Worm (Caenorhabditis elegans): Measurements from ENCODE around the gene F31E3.12.
A peak's percentile ranks its signal among the peaks of the same experiment; 100 is the strongest.

Gene F31E3.12

DNA sequence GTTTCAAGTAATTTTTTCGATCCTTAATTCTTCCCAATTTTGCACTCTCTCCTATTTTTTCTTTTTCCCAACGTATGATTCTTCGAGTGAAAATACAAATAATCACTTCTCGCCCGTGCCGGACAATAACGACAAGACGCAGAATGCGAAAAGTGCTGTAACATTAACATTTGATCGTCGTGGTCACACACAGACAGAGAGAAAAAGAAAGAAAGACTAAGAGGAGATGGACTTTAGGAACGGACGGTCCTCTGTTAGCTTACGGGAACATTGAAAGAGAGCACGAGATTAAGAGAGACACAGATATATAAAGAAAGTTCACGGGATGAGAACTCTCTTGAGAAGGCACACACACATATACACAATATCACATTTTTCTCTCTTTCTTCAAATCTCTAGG lies 21.3 kb upstream of the F31E3.12 start:
- TF ChIP-seq cog-1 (tag; optimal IDR thresholded peaks at IDR 0.05) (peak; percentile 44), ref-1 (GFP tag; conservative IDR thresholded peaks at IDR 0.05) (no peak)

DNA sequence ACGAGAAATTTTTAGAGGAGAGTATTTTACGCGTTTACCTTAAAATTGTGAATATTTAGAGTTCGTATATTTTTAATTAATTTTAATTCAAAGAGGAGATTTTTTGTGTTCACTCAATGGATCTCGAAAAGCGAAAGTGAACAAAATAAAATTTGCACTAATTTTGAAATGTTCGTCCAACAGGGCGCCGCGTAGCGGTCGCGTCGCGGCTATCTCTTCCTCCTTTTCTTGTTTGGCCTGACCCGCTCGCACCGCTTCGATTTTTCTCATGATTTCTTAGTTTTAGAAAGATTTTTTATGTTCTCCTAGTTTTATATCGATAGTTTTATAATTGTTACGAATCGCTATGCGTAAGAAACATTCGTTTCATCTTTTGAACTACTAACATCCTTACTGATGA lies 17.8 kb upstream of the F31E3.12 start:
- TF ChIP-seq cog-1 (tag; optimal IDR thresholded peaks at IDR 0.05) (no peak), flt-1 (GFP tag; IDR thresholded peaks at IDR 0.05) (no peak), klf-2 (GFP tag; conservative IDR thresholded peaks at IDR 0.05) (no peak), ref-1 (GFP tag; conservative IDR thresholded peaks at IDR 0.05) (no peak), tab-1 (GFP tag; IDR thresholded peaks at IDR 0.05) (no peak), ztf-23 (GFP tag; IDR thresholded peaks at IDR 0.05) (no peak), T22C8.4 (GFP tag; IDR thresholded peaks at IDR 0.05) (no peak), ztf-29 (GFP tag; IDR thresholded peaks at IDR 0.05) (no peak), med-1 (GFP tag; optimal IDR thresholded peaks at IDR 0.05; ENCODE audit: insufficient read depth) (no peak)

DNA sequence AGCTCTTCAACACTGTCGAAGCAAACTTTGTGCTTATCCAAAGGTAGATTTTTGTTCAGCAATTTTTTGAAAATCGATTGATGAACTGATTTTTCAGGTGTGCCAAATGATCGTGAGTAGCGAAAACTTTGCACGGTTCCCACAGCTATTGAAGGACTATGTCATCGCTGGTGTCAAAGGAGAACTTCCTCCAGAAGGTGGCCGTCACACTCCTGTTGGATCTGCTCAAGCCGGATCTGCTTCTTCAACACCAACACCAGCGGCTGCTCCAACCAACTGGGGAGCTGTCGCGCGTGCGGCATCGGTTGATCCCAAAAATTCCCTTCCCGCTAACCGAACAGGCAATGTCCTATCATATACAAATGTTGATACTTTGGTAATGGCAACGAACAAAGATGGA lies 15.8 kb upstream of the F31E3.12 start:
- no peak for TF ChIP-seq cog-1 (tag; optimal IDR thresholded peaks at IDR 0.05)
- TF ChIP-seq tab-1 (GFP tag; IDR thresholded peaks at IDR 0.05): no peak

DNA sequence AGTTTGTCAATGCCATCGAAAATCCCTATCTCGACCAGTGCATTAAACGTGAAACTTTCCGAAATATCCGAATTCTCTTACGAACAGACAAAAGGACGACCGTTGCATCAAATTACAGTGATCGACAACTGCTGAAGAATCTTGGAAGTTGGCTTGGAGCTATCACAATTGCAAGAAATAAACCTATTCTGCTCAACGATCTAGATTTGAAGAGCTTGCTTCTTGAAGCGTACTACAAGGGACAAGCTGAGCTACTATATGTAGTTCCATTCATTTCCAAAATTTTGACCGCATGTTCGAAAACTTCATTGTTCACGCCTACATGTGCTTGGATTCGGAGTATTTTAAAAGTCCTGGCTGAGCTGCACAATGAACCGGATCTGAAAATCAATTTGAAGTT lies 15.2 kb upstream of the F31E3.12 start:
- no peak for TF ChIP-seq cog-1 (tag; optimal IDR thresholded peaks at IDR 0.05)
- no peak for TF ChIP-seq T22C8.4 (GFP tag; IDR thresholded peaks at IDR 0.05)
- no peak for TF ChIP-seq ztf-29 (GFP tag; IDR thresholded peaks at IDR 0.05)
- no peak for TF ChIP-seq flt-1 (GFP tag; IDR thresholded peaks at IDR 0.05)
- TF ChIP-seq tab-1 (GFP tag; IDR thresholded peaks at IDR 0.05): no peak
- no peak for TF ChIP-seq med-1 (GFP tag; optimal IDR thresholded peaks at IDR 0.05; ENCODE audit: insufficient read depth)
- no peak for TF ChIP-seq ref-1 (GFP tag; conservative IDR thresholded peaks at IDR 0.05)
- TF ChIP-seq klf-2 (GFP tag; conservative IDR thresholded peaks at IDR 0.05): no peak
- TF ChIP-seq ztf-23 (GFP tag; IDR thresholded peaks at IDR 0.05): no peak

DNA sequence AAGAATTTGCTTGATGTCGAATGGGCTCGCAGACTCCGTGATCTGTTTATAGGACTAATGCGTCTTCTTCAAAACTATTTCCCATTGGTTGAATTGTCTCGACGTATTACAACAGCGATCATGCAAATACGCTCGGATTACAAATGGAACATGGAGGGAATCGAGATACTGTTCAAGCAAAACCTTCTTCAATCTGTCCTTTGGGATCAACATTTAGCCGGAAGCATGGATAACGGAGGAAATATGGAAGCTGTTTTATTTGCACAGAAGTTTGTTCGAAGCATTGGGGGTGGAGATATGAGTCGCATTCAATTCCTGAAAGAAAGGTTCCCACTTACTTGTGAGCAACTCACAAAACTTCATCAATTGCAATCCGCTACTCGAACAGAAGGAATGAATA lies 13.4 kb upstream of the F31E3.12 start:
- TF ChIP-seq cog-1 (tag; optimal IDR thresholded peaks at IDR 0.05) (no peak), flt-1 (GFP tag; IDR thresholded peaks at IDR 0.05) (no peak), med-1 (GFP tag; optimal IDR thresholded peaks at IDR 0.05; ENCODE audit: insufficient read depth) (no peak), klf-2 (GFP tag; conservative IDR thresholded peaks at IDR 0.05) (no peak), ztf-23 (GFP tag; IDR thresholded peaks at IDR 0.05) (no peak), tab-1 (GFP tag; IDR thresholded peaks at IDR 0.05) (no peak), ztf-29 (GFP tag; IDR thresholded peaks at IDR 0.05) (no peak), T22C8.4 (GFP tag; IDR thresholded peaks at IDR 0.05) (no peak), ref-1 (GFP tag; conservative IDR thresholded peaks at IDR 0.05) (no peak)

DNA sequence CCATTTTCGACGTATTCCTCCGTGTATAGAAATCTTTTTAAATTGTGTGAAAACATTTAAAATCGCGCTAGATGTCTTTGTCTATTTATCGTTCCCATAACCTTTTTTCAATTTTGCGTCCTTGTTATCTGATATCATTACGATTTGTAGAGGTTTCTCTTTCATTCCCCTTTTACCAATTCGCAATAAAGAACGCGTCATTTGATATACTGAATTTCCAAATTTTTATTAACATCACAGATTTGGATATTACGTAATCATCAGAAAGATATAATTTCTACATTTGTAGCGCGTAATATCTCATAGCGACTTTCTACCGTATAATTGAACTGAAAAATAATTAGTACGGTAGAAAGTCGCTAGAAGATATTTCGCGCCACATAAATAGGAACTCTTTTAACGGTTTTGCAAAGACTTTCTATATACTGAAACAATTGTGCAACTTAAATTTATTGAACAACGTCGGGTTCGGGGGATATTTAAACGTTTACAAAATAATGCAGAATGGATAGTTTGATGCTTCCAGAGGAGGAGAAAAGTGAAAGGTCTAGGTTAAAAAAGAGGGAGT lies 10.4 kb upstream of the F31E3.12 start:
- TF ChIP-seq flt-1 (GFP tag; IDR thresholded peaks at IDR 0.05) (no peak), ztf-23 (GFP tag; IDR thresholded peaks at IDR 0.05) (no peak), tab-1 (GFP tag; IDR thresholded peaks at IDR 0.05) (no peak), T22C8.4 (GFP tag; IDR thresholded peaks at IDR 0.05) (no peak), cog-1 (tag; optimal IDR thresholded peaks at IDR 0.05) (no peak), med-1 (GFP tag; optimal IDR thresholded peaks at IDR 0.05; ENCODE audit: insufficient read depth) (no peak), klf-2 (GFP tag; conservative IDR thresholded peaks at IDR 0.05) (no peak), ref-1 (GFP tag; conservative IDR thresholded peaks at IDR 0.05) (no peak), ztf-29 (GFP tag; IDR thresholded peaks at IDR 0.05) (no peak)

DNA sequence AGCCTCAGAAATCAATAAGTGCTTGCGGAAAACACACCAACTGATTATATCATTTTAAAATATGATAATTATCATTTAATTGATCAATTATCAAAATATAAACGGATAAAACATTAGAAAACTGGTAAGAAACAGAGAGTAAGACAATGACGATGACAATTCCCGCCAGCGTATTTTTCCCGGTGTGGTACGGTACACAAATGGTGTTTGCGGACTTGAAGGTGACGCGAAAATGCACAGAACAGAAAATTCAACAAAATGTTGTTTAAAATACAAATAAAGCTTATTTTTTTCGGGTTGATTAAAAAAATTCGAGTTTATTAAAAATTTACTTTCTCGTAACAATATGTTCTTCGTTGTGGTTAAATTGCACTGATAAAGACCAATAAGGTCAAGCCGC lies 8.0 kb upstream of the F31E3.12 start:
- TF ChIP-seq klf-2 (GFP tag; conservative IDR thresholded peaks at IDR 0.05) (no peak), T22C8.4 (GFP tag; IDR thresholded peaks at IDR 0.05) (no peak), flt-1 (GFP tag; IDR thresholded peaks at IDR 0.05) (no peak), ztf-29 (GFP tag; IDR thresholded peaks at IDR 0.05) (no peak)

DNA sequence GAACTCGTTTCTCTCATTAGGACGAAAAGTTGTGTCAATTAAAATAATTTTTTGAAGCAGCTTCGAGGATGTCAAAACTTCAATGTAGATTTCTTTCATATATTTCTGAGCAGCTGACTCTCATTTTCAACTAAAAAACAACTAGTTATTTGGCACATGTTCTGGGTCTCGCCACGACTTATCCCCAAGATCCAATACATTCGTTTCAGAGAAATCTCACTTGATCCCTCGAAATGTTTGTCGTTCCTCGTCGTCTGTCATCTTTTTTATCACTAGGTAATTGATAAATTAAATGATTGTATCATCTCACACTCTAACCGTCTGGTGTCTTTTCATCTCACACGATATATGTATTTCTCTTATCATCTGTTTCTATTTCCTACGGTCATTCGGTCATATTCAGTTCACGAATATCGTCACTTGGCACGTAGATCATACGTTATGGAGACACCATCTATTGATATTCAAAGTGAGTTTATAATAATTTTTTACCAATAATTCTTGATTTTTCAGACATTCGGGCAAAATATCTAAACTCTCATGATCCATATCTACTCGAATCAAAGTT lies 7.2 kb upstream of the F31E3.12 start, which contains the start of the genes rpn-6.1 and F57B9.1:
Gene rpn-6.1, minus strand, starts transcription at position 65 of the 568 bp plus-strand sequence.
Gene F57B9.1, plus strand, starts transcription at position 154 of the 568 bp plus-strand sequence.
- TF ChIP-seq med-1 (GFP tag; optimal IDR thresholded peaks at IDR 0.05; ENCODE audit: insufficient read depth) (no peak), cog-1 (tag; optimal IDR thresholded peaks at IDR 0.05) (no peak), ztf-29 (GFP tag; IDR thresholded peaks at IDR 0.05) (no peak), tab-1 (GFP tag; IDR thresholded peaks at IDR 0.05) (no peak), flt-1 (GFP tag; IDR thresholded peaks at IDR 0.05) (no peak), klf-2 (GFP tag; conservative IDR thresholded peaks at IDR 0.05) (no peak), T22C8.4 (GFP tag; IDR thresholded peaks at IDR 0.05) (no peak), ztf-23 (GFP tag; IDR thresholded peaks at IDR 0.05) (no peak), ref-1 (GFP tag; conservative IDR thresholded peaks at IDR 0.05) (no peak)

DNA sequence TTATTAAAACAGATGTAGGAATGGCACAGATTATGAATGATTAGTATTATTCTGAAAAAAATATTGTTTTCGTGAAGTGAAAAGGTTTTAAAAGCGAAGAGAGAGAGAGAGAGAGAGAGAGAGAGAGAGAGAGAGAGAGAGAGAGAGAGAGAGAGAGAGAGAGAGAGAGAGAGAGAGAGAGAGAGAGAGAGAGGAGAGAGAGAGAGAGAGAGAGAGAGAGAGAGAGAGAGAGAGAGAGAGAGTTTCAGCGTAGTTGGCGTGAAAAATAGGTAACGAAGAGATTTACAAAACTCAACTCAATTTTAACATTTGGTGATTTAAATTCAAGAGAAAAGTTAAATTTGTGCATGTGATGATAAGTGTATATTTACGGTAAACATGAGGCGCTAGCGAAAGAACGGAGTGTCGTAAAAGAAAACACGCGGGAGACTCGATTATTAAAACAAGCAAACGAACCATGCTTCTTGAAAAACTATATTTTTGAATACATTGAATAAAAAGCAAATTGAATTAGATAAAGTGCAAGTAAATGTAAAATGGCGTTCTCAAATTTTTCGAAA lies 1.0 kb upstream of the F31E3.12 start, which contains the start of gene panl-2:
Gene panl-2, minus strand, starts transcription at position 51 of the 560 bp plus-strand sequence.
- TF ChIP-seq T22C8.4 (GFP tag; IDR thresholded peaks at IDR 0.05): no peak
- TF ChIP-seq ztf-29 (GFP tag; IDR thresholded peaks at IDR 0.05): no peak
- no peak for TF ChIP-seq ref-1 (GFP tag; conservative IDR thresholded peaks at IDR 0.05)

DNA sequence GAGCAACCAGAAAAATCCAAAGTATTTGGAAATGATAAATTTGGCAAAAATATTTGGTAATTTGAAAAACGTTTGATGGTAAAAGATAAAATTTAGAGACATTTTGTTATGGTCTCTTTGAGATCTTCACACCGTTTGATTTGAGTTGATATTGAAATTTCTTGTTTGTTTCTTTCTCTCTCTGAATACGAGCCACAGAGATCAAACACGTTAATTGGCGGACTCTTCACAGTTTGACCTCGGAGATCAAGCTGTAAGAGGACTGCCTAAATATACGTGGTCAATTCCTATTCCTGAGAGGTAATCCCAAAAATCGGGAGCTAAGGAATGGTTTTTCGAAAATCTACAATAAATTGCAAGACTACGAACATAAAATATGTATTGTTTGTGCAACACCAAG lies 535 bp upstream of the F31E3.12 start:
- TF ChIP-seq tab-1 (GFP tag; IDR thresholded peaks at IDR 0.05): no peak
- no peak for TF ChIP-seq cog-1 (tag; optimal IDR thresholded peaks at IDR 0.05)
- no peak for TF ChIP-seq ztf-23 (GFP tag; IDR thresholded peaks at IDR 0.05)
- no peak for TF ChIP-seq med-1 (GFP tag; optimal IDR thresholded peaks at IDR 0.05; ENCODE audit: insufficient read depth)
- no peak for TF ChIP-seq T22C8.4 (GFP tag; IDR thresholded peaks at IDR 0.05)

All from whole organism, midembryonic.